Worm (Caenorhabditis elegans): ENCODE results near the gene F52G2.3.

F52G2.3 gene

ce11 chrIV:13510049-13510448 is 38.0 kb downstream of the F52G2.3 start (continued):
- TF ChIP-seq F10E7.11 (tag; optimal IDR thresholded peaks at IDR 0.05) (peak; percentile 30), chd-7 (tag; optimal IDR thresholded peaks at IDR 0.05) (no peak), rec-8 (tag; optimal IDR thresholded peaks at IDR 0.05) (no peak), ZK185.1 (tag; optimal IDR thresholded peaks at IDR 0.05; ENCODE audit: poor library complexity, severe bottlenecking) (no peak), rcor-1 (GFP tag; IDR thresholded peaks at IDR 0.05) (peak; percentile 44), madf-6 (GFP tag; IDR thresholded peaks at IDR 0.05) (peak; percentile 83), ztf-25 (GFP tag; IDR thresholded peaks at IDR 0.05) (0 out of 2 replicates have a peak, but pooled peaks have one; percentile 27), lin-54 (GFP tag; optimal IDR thresholded peaks at IDR 0.05) (peak; percentile 62), snpc-4 (GFP tag; optimal IDR thresholded peaks at IDR 0.05) (peak; percentile 40), snpc-4 (tag; optimal IDR thresholded peaks at IDR 0.05) (peak in 1 of 4 experiments; percentile 83), hmg-1.2 (GFP tag; IDR thresholded peaks at IDR 0.05) (peak; percentile 24; the same call in 1 of the 2 replicates), xnd-1 (tag; optimal IDR thresholded peaks at IDR 0.05) (peak; percentile 48), atf-7 (tag; optimal IDR thresholded peaks at IDR 0.05) (peak; percentile 3), F33H1.4 (GFP tag; IDR thresholded peaks at IDR 0.05) (0 out of 2 replicates have a peak, but pooled peaks have one; percentile 20), C17E4.6 (GFP tag; IDR thresholded peaks at IDR 0.05) (0 out of 2 replicates have a peak, but pooled peaks have one; percentile 54), egrh-3 (GFP tag; IDR thresholded peaks at IDR 0.05) (no peak), gei-17 (GFP tag; optimal IDR thresholded peaks at IDR 0.05) (no peak), F39B2.1 (GFP tag; IDR thresholded peaks at IDR 0.05) (peak; percentile 25; the same call in 1 of the 2 replicates), F57A8.1 (GFP tag; optimal IDR thresholded peaks at IDR 0.05) (no peak), him-1 (tag; optimal IDR thresholded peaks at IDR 0.05) (peak; percentile 62), ztf-28 (GFP tag; IDR thresholded peaks at IDR 0.05) (0 out of 2 replicates have a peak, but pooled peaks have one; percentile 28), Y56A3A.18 (GFP tag; IDR thresholded peaks at IDR 0.05) (peak; percentile 14; the same call in 1 of the 2 replicates), B0336.3 (GFP tag; IDR thresholded peaks at IDR 0.05) (peak; percentile 78; the same call in 1 of the 2 replicates), ama-1 (optimal IDR thresholded peaks at IDR 0.05) (no peak), ama-1 (GFP tag; optimal IDR thresholded peaks at IDR 0.05) (no peak), hlh-12 (tag; optimal IDR thresholded peaks at IDR 0.05) (no peak), ceh-79 (tag; optimal IDR thresholded peaks at IDR 0.05) (no peak)

DNA sequence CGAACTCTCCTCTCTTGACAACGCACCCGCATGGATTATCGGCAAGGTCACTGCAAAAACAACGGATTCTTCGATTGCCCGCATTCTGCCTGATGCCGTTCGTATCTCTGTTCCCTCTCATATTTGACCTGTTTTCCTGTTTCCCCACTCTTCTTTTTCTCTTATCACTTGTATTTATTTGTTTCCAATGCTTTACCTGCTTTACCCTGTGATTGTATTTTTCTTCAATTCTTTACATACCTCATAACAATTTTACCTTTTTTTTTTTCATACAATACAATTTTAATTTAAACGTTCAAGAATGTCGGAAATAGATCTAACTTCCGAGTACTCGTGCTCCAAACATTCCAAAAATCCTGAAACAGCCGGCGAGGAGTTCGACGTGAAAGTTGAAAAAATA is 39.1 kb downstream of the F52G2.3 start, which contains the start of gene afmd-2:
Gene afmd-2 (plus strand): TSS at position 301 of the 400 bp plus-strand sequence.
- TF ChIP-seq nhr-80 (tag; optimal IDR thresholded peaks at IDR 0.05) = peak; percentile 1
- no peak for TF ChIP-seq nhr-27 (tag; optimal IDR thresholded peaks at IDR 0.05)

- TF ChIP-seq C17E4.6 (GFP tag; IDR thresholded peaks at IDR 0.05) (no peak), mel-28 (tag; optimal IDR thresholded peaks at IDR 0.05; ENCODE audit: borderline replicate concordance) (no peak), madf-8 (GFP tag; conservative IDR thresholded peaks at IDR 0.05) (no peak), nfyb-1 (GFP tag; IDR thresholded peaks at IDR 0.05) (no peak), B0019.2 (GFP tag; conservative IDR thresholded peaks at IDR 0.05) (no peak), ztf-3 (GFP tag; optimal IDR thresholded peaks at IDR 0.05) (no peak), nfya-1 (tag; optimal IDR thresholded peaks at IDR 0.05; ENCODE audit: borderline replicate concordance, insufficient read depth) (no peak), ceh-79 (tag; optimal IDR thresholded peaks at IDR 0.05) (no peak), egl-18 (GFP tag; IDR thresholded peaks at IDR 0.05) (no peak), ceh-27 (GFP tag; optimal IDR thresholded peaks at IDR 0.05) (no peak), Y53F4B.3 (GFP tag; IDR thresholded peaks at IDR 0.05) (no peak), nhr-27 (tag; optimal IDR thresholded peaks at IDR 0.05) (no peak), T26A5.8 (tag; optimal IDR thresholded peaks at IDR 0.05) (no peak), snpc-3.4 (tag; optimal IDR thresholded peaks at IDR 0.05) (no peak), F57C9.4 (tag; optimal IDR thresholded peaks at IDR 0.05) (no peak), F55B11.4 (tag; optimal IDR thresholded peaks at IDR 0.05; ENCODE audit: borderline replicate concordance, insufficient read depth) (no peak)
Measured at ce11 chrIV:13505662-13506061, 42.4 kb downstream of the F52G2.3 start, which contains the start of gene nlp-17. nlp-17 (minus strand) TSS chrIV:13505762.
